Worm (Caenorhabditis elegans): ENCODE measurements around the gene Y41C4A.12.
A peak's percentile ranks its signal among the peaks of the same experiment; 100 is the strongest.

- TF ChIP-seq ceh-13 (GFP tag; optimal IDR thresholded peaks at IDR 0.05) (no peak), ama-1 (optimal IDR thresholded peaks at IDR 0.05) (no peak), tbx-11 (GFP tag; IDR thresholded peaks at IDR 0.05) (no peak), ets-7 (tag; optimal IDR thresholded peaks at IDR 0.05) (no peak), scrt-1 (GFP tag; IDR thresholded peaks at IDR 0.05) (no peak), sea-1 (GFP tag; conservative IDR thresholded peaks at IDR 0.05) (no peak), pes-1 (GFP tag; IDR thresholded peaks at IDR 0.05) (peak; percentile 59; the same call in 1 of the 2 replicates)
Observed at ce11 chrIII:11746718-11747117, 20.2 kb upstream of the Y41C4A.12 start, which contains the start of gene mrt-2.
